Fruit fly (Drosophila melanogaster) whole organism, pupa: ENCODE data around the gene CG42541.

ENCODE experiments used
- CG12605 ChIP-seq: fragments of 200-800 bp; sonication (Bioruptor generic); IDR thresholded peaks from 2 replicates; pipeline ENCODE4 v1.3.6; 2022; ENCODE audit warnings: missing biosample characterization, missing genetic modification characterization
- CG13204 ChIP-seq: fragments of 200-800 bp; sonication (Bioruptor generic); optimal IDR thresholded peaks from 2 replicates; lab custom pipeline; 2018; ENCODE audit warnings: missing biosample characterization, mild to moderate bottlenecking, missing genetic modification characterization, moderate library complexity
- CG4496 ChIP-seq: fragments of 200-800 bp; sonication (Bioruptor generic); IDR thresholded peaks from 3 replicates; pipeline ENCODE4 v1.3.6; 2022; ENCODE audit warnings: missing biosample characterization, missing genetic modification characterization
- CG8159 ChIP-seq: fragments of 200-800 bp; sonication (Bioruptor generic); optimal IDR thresholded peaks from 3 replicates; lab custom pipeline; 2018; ENCODE audit warnings: missing biosample characterization, mild to moderate bottlenecking, missing genetic modification characterization, moderate library complexity
- CG8301 ChIP-seq: fragments of 200-800 bp; sonication (Bioruptor generic); optimal IDR thresholded peaks from 2 replicates; lab custom pipeline; 2018; ENCODE audit warnings: missing biosample characterization, mild to moderate bottlenecking, missing genetic modification characterization
- CG9948 ChIP-seq: fragments of 200-800 bp; sonication (Bioruptor generic); optimal IDR thresholded peaks from 2 replicates; lab custom pipeline; 2018; ENCODE audit warnings: missing biosample characterization, mild to moderate bottlenecking, missing genetic modification characterization, moderate library complexity
- EcR ChIP-seq: fragments of 200-800 bp; sonication (Bioruptor generic); optimal IDR thresholded peaks from 3 replicates; lab custom pipeline; 2019; ENCODE audit warnings: missing biosample characterization, missing genetic modification characterization, mild to moderate bottlenecking, moderate library complexity, missing genetic modification reagents
- Pif1A ChIP-seq: fragments of 200-800 bp; sonication (Bioruptor generic); optimal IDR thresholded peaks from 3 replicates; lab custom pipeline; 2016; ENCODE audit warnings: missing biosample characterization, missing genetic modification characterization
- Snoo ChIP-seq: fragments of 200-800 bp; sonication (Bioruptor generic); optimal IDR thresholded peaks from 3 replicates; lab custom pipeline; 2017; ENCODE audit warnings: missing biosample characterization, mild to moderate bottlenecking, missing genetic modification characterization, inconsistent platforms
- fd96Ca ChIP-seq: fragments of 200-800 bp; sonication (Bioruptor generic); IDR thresholded peaks from 3 replicates; pipeline ENCODE4 v1.3.6; 2022; ENCODE audit warnings: missing biosample characterization, missing genetic modification characterization
- gl ChIP-seq: fragments of 200-800 bp; sonication (Bioruptor generic); optimal IDR thresholded peaks from 2 replicates; lab custom pipeline; 2018; ENCODE audit warnings: missing biosample characterization, mild to moderate bottlenecking, missing genetic modification characterization

DNA sequence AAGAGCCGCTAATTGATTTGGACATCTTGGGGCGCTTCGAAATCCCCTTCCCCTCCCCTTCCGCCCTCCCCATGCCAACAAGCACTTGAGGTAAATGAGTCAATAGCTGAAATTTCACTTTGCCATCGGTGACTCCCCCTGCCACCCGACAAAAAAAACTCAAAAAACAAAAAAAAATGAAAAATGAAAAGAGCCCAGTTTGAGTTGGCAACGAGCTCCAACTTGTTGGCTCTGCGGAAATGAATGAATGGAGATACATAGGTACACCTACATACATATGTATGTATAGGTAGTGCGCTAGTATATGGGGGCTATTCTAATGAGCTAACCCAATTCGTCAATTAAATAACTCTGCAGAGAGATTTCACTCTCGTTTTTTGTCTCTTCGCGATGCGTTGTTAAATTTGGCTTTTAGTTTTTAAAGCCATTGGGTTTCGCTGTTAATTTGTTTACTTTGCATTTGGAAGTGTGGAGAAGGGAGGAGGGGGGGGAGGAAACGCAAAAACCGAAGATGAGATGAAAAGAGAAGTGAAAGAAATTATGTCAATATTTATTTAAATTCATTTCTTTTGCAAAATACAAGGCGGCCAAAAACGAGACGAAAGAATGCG is 42.7 kb downstream of the CG42541 start:
- TF ChIP-seq fd96Ca, result no peak
- TF ChIP-seq CG4496 (GFP tag; lab: Robert Waterston, UW), result no peak
- TF ChIP-seq CG9948, result no peak
- no peak for TF ChIP-seq CG8301 (tag; lab: Kevin White, UChicago)
- no peak for TF ChIP-seq EcR (GFP tag; lab: Kevin White, UChicago)
- no peak for TF ChIP-seq CG13204 (GFP tag; lab: Kevin White, UChicago)
- TF ChIP-seq gl (tag; lab: Kevin White, UChicago), result no peak
- TF ChIP-seq CG12605, result no peak
- no peak for TF ChIP-seq Snoo (tag; lab: Kevin White, UChicago)
- no peak for TF ChIP-seq Pif1A (GFP tag; lab: Kevin White, UChicago)
- TF ChIP-seq CG8159 (tag; lab: Kevin White, UChicago), result no peak
